Fruit fly (Drosophila melanogaster) whole organism, embryonic: ENCODE results near the gene Rpt5.

ENCODE experiments used
- Abd-B ChIP-seq: fragments of 200-800 bp; sonication (Bioruptor generic); optimal IDR thresholded peaks from 2 replicates; lab custom pipeline; 2018; ENCODE audit warnings: missing biosample characterization, mild to moderate bottlenecking, missing genetic modification characterization, moderate library complexity
- Antp ChIP-seq: fragments of 200-800 bp; sonication (Bioruptor generic); optimal IDR thresholded peaks from 3 replicates; lab custom pipeline; 2016; ENCODE audit warnings: missing biosample characterization, missing genetic modification characterization
- Bteb2 ChIP-seq: fragments of 200-800 bp; sonication (Bioruptor generic); optimal IDR thresholded peaks from 2 replicates; lab custom pipeline; 2016; ENCODE audit warnings: missing biosample characterization, missing genetic modification characterization
- CG11085 ChIP-seq: fragments of 200-800 bp; sonication (Bioruptor generic); IDR thresholded peaks from 2 replicates; pipeline ENCODE4 v1.3.6; 2022; ENCODE audit warnings: missing biosample characterization, missing genetic modification characterization
- CG11398 ChIP-seq: fragments of 200-800 bp; sonication (Bioruptor generic); optimal IDR thresholded peaks from 2 replicates; lab custom pipeline; 2016; ENCODE audit warnings: missing biosample characterization, missing genetic modification characterization
- CG14667 ChIP-seq: fragments of 200-800 bp; sonication (Bioruptor generic); IDR thresholded peaks from 2 replicates; pipeline ENCODE4 v1.3.6; 2022; ENCODE audit warnings: missing biosample characterization, missing genetic modification characterization
- CG17328 ChIP-seq: fragments of 200-800 bp; sonication (Bioruptor generic); IDR thresholded peaks from 2 replicates; pipeline ENCODE4 v1.3.6; 2022; ENCODE audit warnings: missing biosample characterization, missing genetic modification characterization
- CG17568 ChIP-seq: fragments of 200-800 bp; sonication (Bioruptor generic); optimal IDR thresholded peaks from 2 replicates; lab custom pipeline; 2018; ENCODE audit warnings: missing biosample characterization, mild to moderate bottlenecking, missing genetic modification characterization, moderate library complexity
- CG17802 ChIP-seq: fragments of 200-800 bp; sonication (Bioruptor generic); optimal IDR thresholded peaks from 2 replicates; lab custom pipeline; 2018; ENCODE audit warnings: missing biosample characterization, mild to moderate bottlenecking, missing genetic modification characterization, moderate library complexity
- CG18764 ChIP-seq: fragments of 200-800 bp; sonication (Bioruptor generic); optimal IDR thresholded peaks from 3 replicates; lab custom pipeline; 2016; ENCODE audit warnings: missing biosample characterization, missing genetic modification characterization
- CG2199 ChIP-seq: fragments of 200-800 bp; sonication (Bioruptor generic); IDR thresholded peaks from 3 replicates; pipeline ENCODE4 v1.3.6; 2022; ENCODE audit warnings: missing biosample characterization, missing genetic modification characterization
- CG30431 ChIP-seq: fragments of 200-800 bp; sonication (Bioruptor generic); optimal IDR thresholded peaks from 2 replicates; lab custom pipeline; 2017; ENCODE audit warnings: missing biosample characterization, missing genetic modification characterization
- CG3995 ChIP-seq: fragments of 200-800 bp; sonication (Bioruptor generic); optimal IDR thresholded peaks from 3 replicates; lab custom pipeline; 2016; ENCODE audit warnings: missing biosample characterization, missing genetic modification characterization
- CG4617 ChIP-seq: fragments of 200-800 bp; sonication (Bioruptor generic); optimal IDR thresholded peaks from 3 replicates; lab custom pipeline; 2016; ENCODE audit warnings: missing biosample characterization, missing genetic modification characterization, borderline replicate concordance
- CG4730 ChIP-seq: fragments of 200-800 bp; sonication (Bioruptor generic); IDR thresholded peaks from 2 replicates; pipeline ENCODE4 v1.3.6; 2022; ENCODE audit warnings: missing biosample characterization, missing genetic modification characterization
- CG5180 ChIP-seq: fragments of 200-800 bp; sonication (Bioruptor generic); optimal IDR thresholded peaks from 3 replicates; lab custom pipeline; 2017; ENCODE audit warnings: missing biosample characterization, missing genetic modification characterization, mild to moderate bottlenecking, moderate library complexity, missing genetic modification reagents
- CG8924 ChIP-seq: fragments of 200-800 bp; optimal IDR thresholded peaks from 3 replicates; lab custom pipeline; 2019; ENCODE audit warnings: missing biosample characterization, mild to moderate bottlenecking, missing genetic modification characterization, moderate library complexity
- CG9609 ChIP-seq: fragments of 200-800 bp; sonication (Bioruptor generic); optimal IDR thresholded peaks from 3 replicates; lab custom pipeline; 2016; ENCODE audit warnings: missing biosample characterization, missing genetic modification characterization
- CG9876 ChIP-seq: fragments of 200-800 bp; sonication (Bioruptor generic); optimal IDR thresholded peaks from 2 replicates; lab custom pipeline; 2016; ENCODE audit warnings: missing biosample characterization, missing genetic modification characterization
- Camta ChIP-seq: fragments of 200-800 bp; sonication (Bioruptor generic); optimal IDR thresholded peaks from 2 replicates; lab custom pipeline; 2016; ENCODE audit warnings: missing biosample characterization, missing genetic modification characterization
- Dek ChIP-seq: fragments of 200-800 bp; sonication (Bioruptor generic); optimal IDR thresholded peaks from 3 replicates; lab custom pipeline; 2019; ENCODE audit warnings: missing biosample characterization, mild to moderate bottlenecking, missing genetic modification characterization, moderate library complexity
- Dip2 ChIP-seq: fragments of 200-800 bp; sonication (Bioruptor generic); IDR thresholded peaks from 2 replicates; pipeline ENCODE4 v1.3.6; 2022; ENCODE audit warnings: missing biosample characterization, missing genetic modification characterization
- Dp ChIP-seq: fragments of 200-800 bp; sonication (Bioruptor generic); optimal IDR thresholded peaks from 2 replicates; lab custom pipeline; 2018; ENCODE audit warnings: missing biosample characterization, mild to moderate bottlenecking, missing genetic modification characterization, moderate library complexity
- Drgx ChIP-seq: fragments of 200-800 bp; sonication (Bioruptor generic); IDR thresholded peaks from 2 replicates; pipeline ENCODE4 v1.3.6; 2022; ENCODE audit warnings: missing biosample characterization, missing genetic modification characterization
- Fer2 ChIP-seq: fragments of 200-800 bp; sonication (Bioruptor generic); optimal IDR thresholded peaks from 2 replicates; lab custom pipeline; 2018; ENCODE audit warnings: missing biosample characterization, mild to moderate bottlenecking, missing genetic modification characterization, moderate library complexity
- HLH4C ChIP-seq: fragments of 200-800 bp; sonication (Bioruptor generic); IDR thresholded peaks from 3 replicates; pipeline ENCODE4 v1.3.6; 2022; ENCODE audit warnings: missing biosample characterization, missing genetic modification characterization; ENCODE audit not compliant: partially characterized antibody
- HLHmδ ChIP-seq: fragments of 200-800 bp; sonication (Bioruptor generic); optimal IDR thresholded peaks from 2 replicates; lab custom pipeline; 2018; ENCODE audit warnings: missing biosample characterization, mild to moderate bottlenecking, missing genetic modification characterization, moderate library complexity
- Nf-YB ChIP-seq: fragments of 200-800 bp; sonication (Bioruptor generic); optimal IDR thresholded peaks from 3 replicates; lab custom pipeline; 2019; ENCODE audit warnings: missing biosample characterization, mild to moderate bottlenecking, missing genetic modification characterization, moderate library complexity
- Side ChIP-seq: fragments of 200-800 bp; sonication (Bioruptor generic); optimal IDR thresholded peaks from 2 replicates; lab custom pipeline; 2016; ENCODE audit warnings: missing biosample characterization, missing genetic modification characterization
- Tbp ChIP-seq: fragments of >200 bp; optimal IDR thresholded peaks from 2 replicates; lab custom pipeline; 2018; ENCODE audit warnings: missing biosample characterization, missing genetic modification characterization
- ara ChIP-seq: fragments of 200-800 bp; sonication (Bioruptor generic); IDR thresholded peaks from 2 replicates; pipeline ENCODE4 v1.3.6; 2022; ENCODE audit warnings: missing biosample characterization, missing genetic modification characterization
- bbx ChIP-seq: fragments of 200-800 bp; sonication (Bioruptor generic); IDR thresholded peaks from 2 replicates; pipeline ENCODE4 v1.3.6; 2022; ENCODE audit warnings: missing biosample characterization, missing genetic modification characterization; ENCODE audit not compliant: partially characterized antibody
- cad ChIP-seq: fragments of >200 bp; optimal IDR thresholded peaks from 2 replicates; lab custom pipeline; 2017; ENCODE audit warnings: missing biosample characterization, missing genetic modification characterization
- caup ChIP-seq: fragments of 200-800 bp; sonication (Bioruptor generic); optimal IDR thresholded peaks from 3 replicates; lab custom pipeline; 2017; ENCODE audit warnings: missing biosample characterization, mild to moderate bottlenecking, missing genetic modification characterization, moderate library complexity; ENCODE audit not compliant: severe bottlenecking
- chm ChIP-seq: fragments of 200-800 bp; sonication (Bioruptor generic); IDR thresholded peaks from 2 replicates; pipeline ENCODE4 v1.3.6; 2022; ENCODE audit warnings: missing biosample characterization, missing genetic modification characterization
- dmrt99B ChIP-seq: fragments of 200-800 bp; sonication (Bioruptor generic); optimal IDR thresholded peaks from 2 replicates; lab custom pipeline; 2018; ENCODE audit warnings: missing biosample characterization, mild to moderate bottlenecking, missing genetic modification characterization, moderate library complexity
- eve ChIP-seq, 2 experiments: fragments of >200 bp; optimal IDR thresholded peaks; 2 replicates each; lab custom pipeline; 2017; ENCODE audit warnings: missing biosample characterization in 2 of 2, missing genetic modification characterization in 2 of 2
- fd102C ChIP-seq: fragments of 200-800 bp; sonication (Bioruptor generic); optimal IDR thresholded peaks from 2 replicates; lab custom pipeline; 2018; ENCODE audit warnings: missing biosample characterization, mild to moderate bottlenecking, missing genetic modification characterization, moderate library complexity
- jumu ChIP-seq: fragments of 200-800 bp; sonication (Bioruptor generic); optimal IDR thresholded peaks from 3 replicates; lab custom pipeline; 2016; ENCODE audit warnings: missing biosample characterization, missing genetic modification characterization
- onecut ChIP-seq: fragments of 200-800 bp; sonication (Bioruptor generic); IDR thresholded peaks from 2 replicates; pipeline ENCODE4 v1.3.6; 2022; ENCODE audit warnings: missing biosample characterization, missing genetic modification characterization
- peb ChIP-seq: fragments of 200-800 bp; sonication (Bioruptor generic); IDR thresholded peaks from 2 replicates; pipeline ENCODE4 v1.3.6; 2022; ENCODE audit warnings: missing biosample characterization, missing genetic modification characterization
- prd ChIP-seq, 3 experiments: fragments of >200 bp in 2 of 3; fragments of 200-800 bp in 1 of 3; sonication (Bioruptor generic) in 1 of 3; optimal IDR thresholded peaks in 2 of 3; IDR thresholded peaks in 1 of 3; 2 replicates in 2 of 3; 3 replicates in 1 of 3; pipeline versions ENCODE4 v1.3.6 to Lab custom; 2017 to 2022; ENCODE audit warnings: missing biosample characterization in 1 of 3, missing genetic modification characterization in 1 of 3
- pros ChIP-seq: fragments of 200-800 bp; sonication (Bioruptor generic); optimal IDR thresholded peaks from 3 replicates; lab custom pipeline; 2019; ENCODE audit warnings: missing biosample characterization, mild to moderate bottlenecking, missing genetic modification characterization, moderate library complexity
- rib ChIP-seq: fragments of 200-800 bp; sonication (Bioruptor generic); IDR thresholded peaks from 2 replicates; pipeline ENCODE4 v1.3.6; 2022; ENCODE audit warnings: missing biosample characterization, missing genetic modification characterization
- sna ChIP-seq: fragments of 200-800 bp; sonication (Bioruptor generic); IDR thresholded peaks from 2 replicates; pipeline ENCODE4 v1.3.6; 2022; ENCODE audit warnings: missing biosample characterization, missing genetic modification characterization; ENCODE audit not compliant: partially characterized antibody
- so ChIP-seq: fragments of 200-800 bp; sonication (Bioruptor generic); IDR thresholded peaks from 3 replicates; pipeline ENCODE4 v1.3.6; 2022; ENCODE audit warnings: missing biosample characterization, missing genetic modification characterization
- unc-4 ChIP-seq: fragments of 200-800 bp; sonication (Bioruptor generic); IDR thresholded peaks from 2 replicates; pipeline ENCODE4 v1.3.6; 2022; ENCODE audit warnings: missing biosample characterization, missing genetic modification characterization; ENCODE audit not compliant: partially characterized antibody

Rpt5 gene

dm6 chr3R:23729632-23730471 lies 22.8 kb upstream of the Rpt5 start (continued):
- TF ChIP-seq CG4730 (GFP tag; lab: Robert Waterston, UW) (no peak), Abd-B (no peak), Dip2 (no peak), CG17802 (tag; lab: Kevin White, UChicago) (no peak), chm (GFP tag; lab: Robert Waterston, UW) (peak; percentile 79), CG18764 (no peak), CG30431 (GFP tag; lab: Kevin White, UChicago) (no peak), CG3995 (no peak), fd102C (GFP tag; lab: Kevin White, UChicago) (peak; percentile 16), Fer2 (tag; lab: Kevin White, UChicago) (no peak), unc-4 (GFP tag; lab: Robert Waterston, UW) (0 out of 2 replicates have a peak, but pooled peaks have one; percentile 41), jumu (GFP tag; lab: Kevin White, UChicago) (no peak), HLH4C (peak; percentile 64), HLHmδ (GFP tag; lab: Kevin White, UChicago) (peak; percentile 46), so (GFP tag; lab: Robert Waterston, UW) (peak; percentile 25; the same call in 1 of the 3 replicates), CG17568 (GFP tag; lab: Kevin White, UChicago) (no peak), dmrt99B (peak; percentile 19), Tbp (peak; percentile 99), cad (GFP tag; lab: Kevin White, UChicago) (peak; percentile 5), Bteb2 (no peak), Side (GFP tag; lab: Kevin White, UChicago) (no peak), Nf-YB (GFP tag; lab: Kevin White, UChicago) (no peak), Camta (GFP tag; lab: Kevin White, UChicago) (no peak), CG2199 (GFP tag; lab: Robert Waterston, UW) (peak; percentile 36; the same call in 1 of the 3 replicates), Drgx (GFP tag; lab: Robert Waterston, UW) (peak; percentile 44), pros (GFP tag; lab: Kevin White, UChicago) (peak; percentile 89), Antp (GFP tag; lab: Kevin White, UChicago) (no peak), CG14667 (GFP tag; lab: Robert Waterston, UW) (no peak), peb (no peak), CG8924 (tag; lab: Kevin White, UChicago) (no peak), Dp (GFP tag; lab: Kevin White, UChicago) (no peak), CG17328 (0 out of 2 replicates have a peak, but pooled peaks have one; percentile 28), rib (GFP tag; lab: Robert Waterston, UW) (peak; percentile 93), sna (GFP tag; lab: Robert Waterston, UW) (no peak; the same call in 1 of the 2 replicates), caup (GFP tag; lab: Kevin White, UChicago) (no peak), CG9876 (no peak), ara (GFP tag; lab: Robert Waterston, UW) (0 out of 2 replicates have a peak, but pooled peaks have one; percentile 8), bbx (peak; percentile 78), CG11398 (GFP tag; lab: Kevin White, UChicago) (no peak), CG5180 (GFP tag; lab: Kevin White, UChicago) (peak; percentile 42), CG9609 (no peak), CG4617 (GFP tag; lab: Kevin White, UChicago) (no peak), prd (optimal IDR thresholded peaks at IDR 0.05; lab: Kevin White, UChicago) (no peak), prd (GFP tag; IDR thresholded peaks at IDR 0.05; lab: Robert Waterston, UW) (0 out of 3 replicates have a peak, but pooled peaks have one; percentile 38), eve (GFP tag; optimal IDR thresholded peaks at IDR 0.05; lab: Kevin White, UChicago) (no peak), onecut (GFP tag; lab: Robert Waterston, UW) (peak; percentile 19; the same call in 1 of the 2 replicates), CG11085 (no peak), Dek (tag; lab: Kevin White, UChicago) (peak; percentile 24)
